Worm (Caenorhabditis elegans) whole organism, L1 larva: ENCODE data around the gene B0280.9.
A peak's percentile ranks its signal among the peaks of the same experiment; 100 is the strongest.

Experiments
- F16B12.6 ChIP-seq: fragments of 150-350 bp; optimal IDR thresholded peaks from 2 replicates; lab custom pipeline; 2014; ENCODE audit warnings: missing biosample characterization, missing genetic modification characterization
- Y116A8C.19 ChIP-seq: sonication (generic microtip); optimal IDR thresholded peaks from 2 replicates; lab custom pipeline; 2016; ENCODE audit warnings: missing compliant biosample characterization, missing genetic modification characterization, borderline replicate concordance
- alr-1 ChIP-seq: fragments of 200-800 bp; sonication (Bioruptor generic); optimal IDR thresholded peaks from 2 replicates; lab custom pipeline; 2018; ENCODE audit warnings: borderline replicate concordance, mild to moderate bottlenecking, missing genetic modification characterization, missing compliant biosample characterization
- blmp-1 ChIP-seq: fragments of 150-350 bp; optimal IDR thresholded peaks from 2 replicates; lab custom pipeline; 2014; ENCODE audit warnings: missing biosample characterization, missing genetic modification characterization
- ceh-8 ChIP-seq: fragments of 200-800 bp; sonication (Bioruptor generic); optimal IDR thresholded peaks from 2 replicates; lab custom pipeline; 2018; ENCODE audit warnings: mild to moderate bottlenecking, missing genetic modification characterization, moderate library complexity, missing compliant biosample characterization
- ceh-88 ChIP-seq: fragments of 200-800 bp; sonication (Bioruptor generic); IDR thresholded peaks from 2 replicates; pipeline ENCODE4 v1.3.6; 2022; ENCODE audit warnings: missing genetic modification characterization, missing compliant biosample characterization
- ceh-90 ChIP-seq: sonication (generic microtip); optimal IDR thresholded peaks from 2 replicates; lab custom pipeline; 2016; ENCODE audit warnings: missing genetic modification characterization, missing compliant biosample characterization
- dsc-1 ChIP-seq: sonication (generic microtip); optimal IDR thresholded peaks from 2 replicates; lab custom pipeline; 2016; ENCODE audit warnings: mild to moderate bottlenecking, missing genetic modification characterization, missing compliant biosample characterization
- efl-1 ChIP-seq, 4 experiments: fragments of 150-350 bp; optimal IDR thresholded peaks in 3 of 4; peaks in 1 of 4; 1 replicate in 1 of 4; 2 replicates in 3 of 4; lab custom pipeline; 2014; ENCODE audit warnings: missing biosample characterization in 2 of 4, missing genetic modification characterization in 2 of 4, missing genetic modification reagents in 2 of 4
- egl-13 ChIP-seq: sonication (generic microtip); optimal IDR thresholded peaks from 2 replicates; lab custom pipeline; 2016; ENCODE audit warnings: missing genotype, missing genetic modification reagents, missing genetic modification characterization, missing compliant biosample characterization
- egl-27 ChIP-seq, 2 experiments: fragments of 150-350 bp in 1 of 2; sonication (generic microtip); optimal IDR thresholded peaks; 3 replicates each; lab custom pipeline; 2017 to 2018; ENCODE audit warnings: missing biosample characterization in 2 of 2, missing genetic modification characterization in 2 of 2, missing genetic modification reagents in 2 of 2
- elt-3 ChIP-seq, 6 experiments: fragments of 150-350 bp in 1 of 6; sonication (generic microtip); optimal IDR thresholded peaks; 2 replicates each; lab custom pipeline; 2017 to 2018; ENCODE audit warnings: missing biosample characterization in 6 of 6, missing genetic modification characterization in 6 of 6, inconsistent platforms in 1 of 6
- fkh-4 ChIP-seq: sonication (generic microtip); optimal IDR thresholded peaks from 2 replicates; lab custom pipeline; 2016; ENCODE audit warnings: missing compliant biosample characterization, missing genetic modification characterization, borderline replicate concordance
- fkh-8 ChIP-seq: sonication (generic microtip); optimal IDR thresholded peaks from 2 replicates; lab custom pipeline; 2016; ENCODE audit warnings: mild to moderate bottlenecking, missing genetic modification characterization, missing compliant biosample characterization
- hlh-17 ChIP-seq: fragments of 200-800 bp; sonication (Bioruptor generic); optimal IDR thresholded peaks from 2 replicates; lab custom pipeline; 2018; ENCODE audit warnings: missing genetic modification characterization, mild to moderate bottlenecking, missing compliant biosample characterization, moderate library complexity, borderline replicate concordance
- hlh-4 ChIP-seq: sonication (generic microtip); optimal IDR thresholded peaks from 2 replicates; lab custom pipeline; 2016; ENCODE audit warnings: mild to moderate bottlenecking, missing genetic modification characterization, missing compliant biosample characterization
- irx-1 ChIP-seq: sonication (generic microtip); optimal IDR thresholded peaks from 2 replicates; lab custom pipeline; 2016; ENCODE audit warnings: missing genetic modification characterization, missing compliant biosample characterization
- lin-13 ChIP-seq: fragments of 150-350 bp; optimal IDR thresholded peaks from 2 replicates; lab custom pipeline; 2014; ENCODE audit warnings: missing biosample characterization, missing genetic modification reagents, missing genetic modification characterization
- lin-15B ChIP-seq: fragments of 150-350 bp; sonication (generic microtip); optimal IDR thresholded peaks from 3 replicates; lab custom pipeline; 2014; ENCODE audit warnings: missing biosample characterization, missing genetic modification characterization
- lin-35 ChIP-seq, 2 experiments: fragments of 150-350 bp; optimal IDR thresholded peaks; 2 replicates each; lab custom pipeline; 2014; ENCODE audit warnings: missing biosample characterization in 2 of 2, missing genetic modification characterization in 2 of 2, missing genetic modification reagents in 2 of 2
- mdl-1 ChIP-seq, 2 experiments: fragments of 150-350 bp; optimal IDR thresholded peaks; 2 replicates each; lab custom pipeline; 2014 to 2017; ENCODE audit warnings: missing biosample characterization in 2 of 2, missing genetic modification characterization in 2 of 2, inconsistent platforms in 1 of 2
- mep-1 ChIP-seq: fragments of 150-350 bp; optimal IDR thresholded peaks from 2 replicates; lab custom pipeline; 2014; ENCODE audit warnings: missing biosample characterization, missing genetic modification characterization
- nhr-12 ChIP-seq: sonication (generic microtip); optimal IDR thresholded peaks from 2 replicates; lab custom pipeline; 2017; ENCODE audit warnings: missing biosample characterization, missing genetic modification characterization
- nhr-20 ChIP-seq: sonication (generic microtip); optimal IDR thresholded peaks from 2 replicates; lab custom pipeline; 2016; ENCODE audit warnings: mild to moderate bottlenecking, missing genetic modification characterization, missing compliant biosample characterization
- nhr-28 ChIP-seq: fragments of 150-350 bp; optimal IDR thresholded peaks from 2 replicates; lab custom pipeline; 2014; ENCODE audit warnings: missing biosample characterization, missing genetic modification characterization
- nhr-71 ChIP-seq: sonication (generic microtip); optimal IDR thresholded peaks from 2 replicates; lab custom pipeline; 2016; ENCODE audit warnings: mild to moderate bottlenecking, missing genetic modification characterization, moderate library complexity, missing compliant biosample characterization
- nhr-77 ChIP-seq: fragments of 150-350 bp; optimal IDR thresholded peaks from 2 replicates; lab custom pipeline; 2014; ENCODE audit warnings: missing biosample characterization, missing genetic modification characterization
- pag-3 ChIP-seq: sonication (generic microtip); optimal IDR thresholded peaks from 2 replicates; lab custom pipeline; 2017; ENCODE audit warnings: missing genetic modification characterization, mild to moderate bottlenecking, missing compliant biosample characterization, antibody characterized with exemption, borderline replicate concordance; ENCODE audit not compliant: insufficient read depth
- pax-3 ChIP-seq: fragments of 200-800 bp; sonication (Bioruptor generic); optimal IDR thresholded peaks from 2 replicates; lab custom pipeline; 2018; ENCODE audit warnings: mild to moderate bottlenecking, missing genetic modification characterization, moderate library complexity, missing compliant biosample characterization
- pqm-1 ChIP-seq: sonication (generic microtip); optimal IDR thresholded peaks from 3 replicates; lab custom pipeline; 2017; ENCODE audit warnings: missing biosample characterization, missing genetic modification characterization
- rnt-1 ChIP-seq: sonication (generic microtip); optimal IDR thresholded peaks from 2 replicates; lab custom pipeline; 2016; ENCODE audit warnings: mild to moderate bottlenecking, missing genetic modification characterization, moderate library complexity, missing compliant biosample characterization
- skn-1 ChIP-seq: fragments of 150-350 bp; optimal IDR thresholded peaks from 2 replicates; lab custom pipeline; 2014; ENCODE audit warnings: missing biosample characterization, missing genetic modification characterization
- sox-4 ChIP-seq: sonication (generic microtip); optimal IDR thresholded peaks from 2 replicates; lab custom pipeline; 2016; ENCODE audit warnings: missing genetic modification characterization, missing compliant biosample characterization
- swsn-7 ChIP-seq: sonication (generic microtip); optimal IDR thresholded peaks from 2 replicates; lab custom pipeline; 2016; ENCODE audit warnings: missing genetic modification characterization, missing compliant biosample characterization
- tbx-2 ChIP-seq: sonication (generic microtip); optimal IDR thresholded peaks from 2 replicates; lab custom pipeline; 2016; ENCODE audit warnings: missing genetic modification characterization, missing compliant biosample characterization
- tlp-1 ChIP-seq: fragments of 150-350 bp; optimal IDR thresholded peaks from 2 replicates; lab custom pipeline; 2014; ENCODE audit warnings: missing biosample characterization, missing genetic modification characterization
- unc-130 ChIP-seq: fragments of 150-350 bp; optimal IDR thresholded peaks from 2 replicates; lab custom pipeline; 2017; ENCODE audit warnings: missing biosample characterization, missing genetic modification characterization, inconsistent platforms
- unc-62 ChIP-seq: fragments of 150-350 bp; optimal IDR thresholded peaks from 2 replicates; lab custom pipeline; 2014; ENCODE audit warnings: missing biosample characterization, missing genetic modification reagents, missing genetic modification characterization
- unc-86 ChIP-seq: sonication (generic microtip); optimal IDR thresholded peaks from 2 replicates; lab custom pipeline; 2016; ENCODE audit warnings: missing genetic modification characterization, missing compliant biosample characterization
- ztf-11 ChIP-seq, 2 experiments: sonication (generic microtip); optimal IDR thresholded peaks; 2 replicates each; lab custom pipeline; 2016 to 2017; ENCODE audit warnings: missing genetic modification characterization in 2 of 2, missing biosample characterization in 1 of 2, missing compliant biosample characterization in 1 of 2
- ztf-4 ChIP-seq: fragments of 150-350 bp; optimal IDR thresholded peaks from 2 replicates; lab custom pipeline; 2014; ENCODE audit warnings: missing biosample characterization, missing genetic modification characterization

Gene B0280.9

DNA sequence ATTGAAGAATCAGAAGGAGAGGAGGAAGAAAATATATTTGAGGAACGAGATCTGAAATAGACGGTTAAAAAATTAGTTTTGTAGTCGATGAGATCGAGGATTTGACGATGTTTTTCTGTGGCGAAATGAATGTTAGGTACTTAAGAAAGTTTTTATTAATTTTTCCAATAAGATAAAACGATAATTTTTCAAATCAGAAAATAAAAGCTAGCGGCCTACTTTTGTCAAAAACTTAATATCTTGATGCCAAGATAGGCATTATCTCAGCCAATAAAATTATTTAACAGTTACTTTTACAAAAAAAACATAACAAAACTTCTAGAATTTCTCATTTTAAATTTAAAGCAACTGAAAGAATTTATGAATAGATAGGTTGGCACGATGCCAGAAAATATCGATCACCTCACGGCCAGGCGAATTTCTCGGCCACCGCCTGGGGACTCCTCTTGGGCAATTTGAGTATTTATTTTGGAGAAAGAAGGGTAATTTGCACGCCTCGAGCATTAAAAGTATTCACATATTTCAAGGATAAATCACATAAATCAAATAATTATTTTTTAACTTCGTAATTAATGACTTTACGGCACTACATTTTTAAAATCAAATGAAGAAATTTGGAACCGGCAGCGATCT, 34.9 kb downstream of the B0280.9 start, which contains the start of gene fubl-2 (continued):
- peak; percentile 53 to 69 for TF ChIP-seq lin-35 (GFP tag; optimal IDR thresholded peaks at IDR 0.05; lab: Kevin White, UChicago)
- no peak for TF ChIP-seq egl-27 (tag; optimal IDR thresholded peaks at IDR 0.05; lab: Kevin White, UChicago)
- peak; percentile 83 for TF ChIP-seq nhr-71 (tag; lab: Kevin White, UChicago)
- peak; percentile 74 for TF ChIP-seq nhr-20 (tag; lab: Kevin White, UChicago)
- TF ChIP-seq ceh-8 (GFP tag; lab: Kevin White, UChicago), result no peak
- peak in 1 of 6 experiments; percentile 38 for TF ChIP-seq elt-3 (tag; optimal IDR thresholded peaks at IDR 0.05; lab: Kevin White, UChicago)
- peak; percentile 67 for TF ChIP-seq sox-4 (tag; lab: Kevin White, UChicago)
- peak; percentile 20 for TF ChIP-seq nhr-77 (tag; lab: Kevin White, UChicago)
- peak; percentile 54 for TF ChIP-seq fkh-4
- peak; percentile 62 for TF ChIP-seq pax-3
- TF ChIP-seq lin-13 (GFP tag; lab: Kevin White, UChicago), result peak; percentile 32
- no peak for TF ChIP-seq hlh-4 (tag; lab: Kevin White, UChicago)
- TF ChIP-seq efl-1 (optimal IDR thresholded peaks at IDR 0.05; lab: Kevin White, UChicago), result peak; percentile 73 to 74
- TF ChIP-seq efl-1 (GFP tag; optimal IDR thresholded peaks at IDR 0.05 in 1 of 2; lab: Kevin White, UChicago), result peak in 1 of 2 experiments; percentile 51
- TF ChIP-seq nhr-28 (tag; lab: Kevin White, UChicago), result no peak
- no peak for TF ChIP-seq ztf-4 (tag; lab: Kevin White, UChicago)
- peak; percentile 73 for TF ChIP-seq egl-13 (tag; lab: Kevin White, UChicago)
- no peak for TF ChIP-seq hlh-17 (GFP tag; lab: Kevin White, UChicago)
- TF ChIP-seq alr-1 (tag; lab: Kevin White, UChicago), result no peak
- TF ChIP-seq pag-3, result no peak
- no peak for TF ChIP-seq Y116A8C.19 (tag; lab: Kevin White, UChicago)
- no peak for TF ChIP-seq nhr-12
- TF ChIP-seq fkh-8 (tag; lab: Kevin White, UChicago), result peak; percentile 65
- peak; percentile 67 for TF ChIP-seq tbx-2
- no peak for TF ChIP-seq unc-130 (tag; lab: Kevin White, UChicago)
- peak; percentile 6 for TF ChIP-seq skn-1 (tag; lab: Kevin White, UChicago)
- peak; percentile 51 for TF ChIP-seq mep-1 (tag; lab: Kevin White, UChicago)
- peak; percentile 66 for TF ChIP-seq swsn-7 (tag; lab: Kevin White, UChicago)
- peak; percentile 66 for TF ChIP-seq lin-15B (tag; lab: Kevin White, UChicago)
- peak; percentile 94 for TF ChIP-seq rnt-1 (tag; lab: Kevin White, UChicago)
- TF ChIP-seq mdl-1 (tag; optimal IDR thresholded peaks at IDR 0.05; lab: Kevin White, UChicago), result no peak

DNA sequence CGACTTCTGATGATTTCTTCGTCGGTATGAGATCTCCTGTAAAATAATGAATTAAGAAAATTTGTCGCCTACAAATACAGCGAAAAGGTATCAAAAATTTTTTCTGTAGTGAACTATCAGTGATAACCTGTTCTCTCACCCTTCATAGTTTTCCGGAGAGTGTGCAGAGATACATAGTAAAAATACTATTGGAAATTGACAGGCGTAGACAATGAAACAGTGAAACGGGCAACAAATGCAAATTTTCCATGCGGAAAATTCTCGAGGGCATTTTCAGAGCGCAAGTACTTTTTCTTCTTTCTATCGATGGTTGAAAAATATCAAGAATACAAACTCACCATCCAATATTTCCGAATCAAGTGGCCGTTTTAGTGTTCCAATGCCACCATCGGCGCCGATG, 35.5 kb downstream of the B0280.9 start:
- no peak for TF ChIP-seq irx-1 (tag; lab: Kevin White, UChicago)
- peak in 1 of 2 experiments; percentile 13 for TF ChIP-seq efl-1 (optimal IDR thresholded peaks at IDR 0.05; lab: Kevin White, UChicago)
- TF ChIP-seq efl-1 (GFP tag; optimal IDR thresholded peaks at IDR 0.05 in 1 of 2; lab: Kevin White, UChicago), result peak in 1 of 2 experiments; percentile 91
- no peak for TF ChIP-seq blmp-1 (tag; lab: Kevin White, UChicago)
- TF ChIP-seq pqm-1 (tag; lab: Kevin White, UChicago), result no peak
- no peak for TF ChIP-seq ceh-88
- TF ChIP-seq unc-86 (tag; lab: Kevin White, UChicago), result no peak
- no peak for TF ChIP-seq tlp-1 (tag; lab: Kevin White, UChicago)
- no peak for TF ChIP-seq ceh-90
- TF ChIP-seq F16B12.6, result no peak
- no peak for TF ChIP-seq unc-62 (GFP tag; lab: Kevin White, UChicago)
- no peak for TF ChIP-seq mep-1 (tag; lab: Kevin White, UChicago)
- TF ChIP-seq dsc-1 (tag; lab: Kevin White, UChicago), result no peak
- TF ChIP-seq ztf-11 (tag; optimal IDR thresholded peaks at IDR 0.05; lab: Kevin White, UChicago), result no peak
- peak in 1 of 2 experiments; percentile 32 for TF ChIP-seq lin-35 (GFP tag; optimal IDR thresholded peaks at IDR 0.05; lab: Kevin White, UChicago)
- no peak for TF ChIP-seq swsn-7 (tag; lab: Kevin White, UChicago)
- no peak for TF ChIP-seq nhr-20 (tag; lab: Kevin White, UChicago)
